Worm (Caenorhabditis elegans) whole organism, L4 larva: ENCODE measurements around the gene fmo-4.
A peak's percentile ranks its signal among the peaks of the same experiment; 100 is the strongest.

Experiments
- F26F4.8 ChIP-seq: fragments of 200-800 bp; sonication (Bioruptor generic); conservative IDR thresholded peaks from 2 replicates; pipeline ENCODE4 v1.3.6; 2022; ENCODE audit warnings: missing genetic modification characterization, missing compliant biosample characterization
- F49E8.2 ChIP-seq: sonication (generic microtip); optimal IDR thresholded peaks from 2 replicates; lab custom pipeline; 2016; ENCODE audit warnings: missing compliant biosample characterization, mild to moderate bottlenecking, missing genetic modification characterization, borderline replicate concordance
- R02D3.7 ChIP-seq: fragments of 150-350 bp; sonication (generic microtip); optimal IDR thresholded peaks from 3 replicates; lab custom pipeline; 2014; ENCODE audit warnings: missing biosample characterization, missing genetic modification characterization
- T26A8.4 ChIP-seq: fragments of 200-800 bp; sonication (Bioruptor generic); IDR thresholded peaks from 2 replicates; pipeline ENCODE4 v1.3.6; 2022; ENCODE audit warnings: missing genetic modification characterization, missing compliant biosample characterization
- Y105C5A.15 ChIP-seq: fragments of 200-800 bp; sonication (Bioruptor generic); IDR thresholded peaks from 2 replicates; pipeline ENCODE4 v1.3.6; 2022; ENCODE audit warnings: missing genetic modification characterization, missing compliant biosample characterization
- Y48G9A.11 ChIP-seq: fragments of 200-800 bp; sonication (Bioruptor generic); IDR thresholded peaks from 2 replicates; pipeline ENCODE4 v1.3.6; 2022; ENCODE audit warnings: missing genetic modification reagents, missing genetic modification characterization, missing compliant biosample characterization
- Y5F2A.4 ChIP-seq: fragments of 200-800 bp; sonication (Bioruptor generic); optimal IDR thresholded peaks from 2 replicates; lab custom pipeline; 2018; ENCODE audit warnings: mild to moderate bottlenecking, missing genetic modification characterization, missing compliant biosample characterization
- ZK546.5 ChIP-seq, 2 experiments: sonication (generic microtip); optimal IDR thresholded peaks; 2 replicates each; lab custom pipeline; 2017; ENCODE audit warnings: missing biosample characterization in 2 of 2, missing genetic modification characterization in 2 of 2
- ama-1 ChIP-seq: fragments of 150-350 bp; optimal IDR thresholded peaks from 2 replicates; lab custom pipeline; 2014; ENCODE audit warnings: inconsistent platforms, mixed read lengths
- arid-1 ChIP-seq: fragments of 200-800 bp; sonication (Bioruptor generic); conservative IDR thresholded peaks from 2 replicates; pipeline ENCODE4 v1.3.6; 2022; ENCODE audit warnings: missing genetic modification reagents, missing genetic modification characterization, missing compliant biosample characterization
- cey-2 ChIP-seq: sonication (generic microtip); optimal IDR thresholded peaks from 3 replicates; lab custom pipeline; 2017; ENCODE audit warnings: missing genetic modification characterization, mild to moderate bottlenecking, missing compliant biosample characterization, antibody characterized with exemption, borderline replicate concordance; ENCODE audit not compliant: insufficient read depth
- daf-8 ChIP-seq: fragments of 200-800 bp; sonication (Bioruptor generic); IDR thresholded peaks from 2 replicates; pipeline ENCODE4 v1.3.6; 2022; ENCODE audit warnings: missing genetic modification characterization, missing compliant biosample characterization
- dmd-6 ChIP-seq: fragments of 200-800 bp; sonication (Bioruptor generic); IDR thresholded peaks from 2 replicates; pipeline ENCODE4 v1.3.6; 2022; ENCODE audit warnings: missing genetic modification reagents, missing genetic modification characterization, missing compliant biosample characterization
- dmd-8 ChIP-seq: fragments of 200-800 bp; sonication (Bioruptor generic); IDR thresholded peaks from 2 replicates; pipeline ENCODE4 v1.3.6; 2022; ENCODE audit warnings: missing genetic modification characterization, missing compliant biosample characterization
- dpl-1 ChIP-seq: fragments of 150-350 bp; optimal IDR thresholded peaks from 2 replicates; lab custom pipeline; 2014; ENCODE audit warnings: missing biosample characterization, missing genetic modification reagents, missing genetic modification characterization
- egl-43 ChIP-seq: fragments of 200-800 bp; sonication (Bioruptor generic); IDR thresholded peaks from 2 replicates; pipeline ENCODE4 v1.3.6; 2022; ENCODE audit warnings: missing genetic modification reagents, missing genetic modification characterization, missing compliant biosample characterization
- hif-1 ChIP-seq, 2 experiments: sonication (generic microtip); optimal IDR thresholded peaks; 2 replicates each; lab custom pipeline; 2016 to 2017; ENCODE audit warnings: missing compliant biosample characterization in 2 of 2, missing genetic modification characterization in 2 of 2, missing genetic modification reagents in 2 of 2, missing genotype in 2 of 2, mild to moderate bottlenecking in 1 of 2
- hlh-11 ChIP-seq: fragments of 200-800 bp; sonication (Bioruptor generic); optimal IDR thresholded peaks from 2 replicates; lab custom pipeline; 2018; ENCODE audit warnings: mild to moderate bottlenecking, missing genetic modification characterization, missing compliant biosample characterization
- hlh-30 ChIP-seq: sonication (generic microtip); optimal IDR thresholded peaks from 2 replicates; lab custom pipeline; 2017; ENCODE audit warnings: antibody characterized with exemption, mild to moderate bottlenecking, missing genetic modification characterization, missing compliant biosample characterization; ENCODE audit not compliant: insufficient read depth
- jun-1 ChIP-seq: fragments of 150-350 bp; optimal IDR thresholded peaks from 2 replicates; lab custom pipeline; 2014; ENCODE audit warnings: missing biosample characterization, missing genetic modification reagents, missing genetic modification characterization
- lim-7 ChIP-seq: fragments of 200-800 bp; sonication (Bioruptor generic); IDR thresholded peaks from 2 replicates; pipeline ENCODE4 v1.3.6; 2022; ENCODE audit warnings: missing genetic modification characterization, missing compliant biosample characterization
- lin-1 ChIP-seq: fragments of 200-800 bp; sonication (Bioruptor generic); IDR thresholded peaks from 2 replicates; pipeline ENCODE4 v1.3.6; 2022; ENCODE audit warnings: missing genetic modification reagents, missing genetic modification characterization, missing compliant biosample characterization
- lin-29 ChIP-seq: fragments of 200-800 bp; sonication (Bioruptor generic); IDR thresholded peaks from 2 replicates; pipeline ENCODE4 v1.3.6; 2022; ENCODE audit warnings: missing genetic modification reagents, missing genetic modification characterization, missing compliant biosample characterization
- lin-39 ChIP-seq: fragments of 150-350 bp; optimal IDR thresholded peaks from 2 replicates; lab custom pipeline; 2014; ENCODE audit warnings: missing biosample characterization, missing genetic modification reagents, missing genetic modification characterization
- lsy-2 ChIP-seq, 2 experiments: fragments of 150-350 bp in 1 of 2; sonication (generic microtip) in 1 of 2; optimal IDR thresholded peaks; 2 replicates each; lab custom pipeline; 2014 to 2017; ENCODE audit warnings: missing biosample characterization in 2 of 2, missing genetic modification characterization in 2 of 2
- madf-5 ChIP-seq, 2 experiments: fragments of 200-800 bp; sonication (Bioruptor generic); IDR thresholded peaks; 2 replicates each; pipeline ENCODE4 v1.3.6; 2022; ENCODE audit warnings: missing compliant biosample characterization in 2 of 2, missing genetic modification characterization in 2 of 2
- madf-9 ChIP-seq: fragments of 200-800 bp; sonication (Bioruptor generic); conservative IDR thresholded peaks from 2 replicates; pipeline ENCODE4 v1.3.6; 2022; ENCODE audit warnings: missing genetic modification reagents, missing genetic modification characterization, missing compliant biosample characterization
- mdt-29 ChIP-seq: fragments of 200-800 bp; sonication (Bioruptor generic); IDR thresholded peaks from 2 replicates; pipeline ENCODE4 v1.3.6; 2022; ENCODE audit warnings: missing genetic modification reagents, missing genetic modification characterization, missing compliant biosample characterization
- mes-2 ChIP-seq: sonication (generic microtip); optimal IDR thresholded peaks from 2 replicates; lab custom pipeline; 2016; ENCODE audit warnings: missing genotype, mild to moderate bottlenecking, missing genetic modification characterization, missing compliant biosample characterization; ENCODE audit not compliant: poor library complexity, severe bottlenecking
- nhr-10 ChIP-seq: fragments of 150-350 bp; optimal IDR thresholded peaks from 2 replicates; lab custom pipeline; 2014; ENCODE audit warnings: missing biosample characterization, missing genetic modification characterization
- nhr-11 ChIP-seq: fragments of 150-350 bp; optimal IDR thresholded peaks from 2 replicates; lab custom pipeline; 2014; ENCODE audit warnings: missing biosample characterization, missing genetic modification characterization
- nhr-111 ChIP-seq: fragments of 200-800 bp; sonication (Bioruptor generic); optimal IDR thresholded peaks from 2 replicates; lab custom pipeline; 2018; ENCODE audit warnings: mild to moderate bottlenecking, missing genetic modification characterization, missing compliant biosample characterization
- nhr-25 ChIP-seq: sonication (generic microtip); optimal IDR thresholded peaks from 2 replicates; lab custom pipeline; 2017; ENCODE audit warnings: missing genetic modification characterization, mild to moderate bottlenecking, missing compliant biosample characterization, antibody characterized with exemption, moderate library complexity, borderline replicate concordance; ENCODE audit not compliant: insufficient read depth
- nhr-41 ChIP-seq: fragments of 200-800 bp; sonication (Bioruptor generic); IDR thresholded peaks from 2 replicates; pipeline ENCODE4 v1.3.6; 2022; ENCODE audit warnings: missing genetic modification reagents, missing genetic modification characterization, missing compliant biosample characterization
- nhr-77 ChIP-seq: fragments of 150-350 bp; optimal IDR thresholded peaks from 2 replicates; lab custom pipeline; 2014; ENCODE audit warnings: missing biosample characterization, missing genetic modification characterization
- pha-4 ChIP-seq, 2 experiments: fragments of 150-350 bp in 1 of 2; fragments of 200-800 bp in 1 of 2; sonication (Bioruptor generic) in 1 of 2; IDR thresholded peaks in 1 of 2; optimal IDR thresholded peaks in 1 of 2; 2 replicates each; pipeline versions ENCODE4 v1.3.6 to Lab custom; 2014 to 2022; ENCODE audit warnings: missing genetic modification characterization in 2 of 2, missing genetic modification reagents in 2 of 2, missing biosample characterization in 1 of 2, missing compliant biosample characterization in 1 of 2
- php-3 ChIP-seq: fragments of 200-800 bp; sonication (Bioruptor generic); IDR thresholded peaks from 2 replicates; pipeline ENCODE4 v1.3.6; 2022; ENCODE audit warnings: missing genetic modification reagents, missing genetic modification characterization, missing compliant biosample characterization
- skn-1 ChIP-seq: fragments of 150-350 bp; optimal IDR thresholded peaks from 2 replicates; lab custom pipeline; 2014; ENCODE audit warnings: missing biosample characterization, missing genetic modification characterization
- snpc-4 ChIP-seq: fragments of 150-350 bp; optimal IDR thresholded peaks from 2 replicates; lab custom pipeline; 2014; ENCODE audit warnings: missing biosample characterization, missing genetic modification characterization
- spr-1 ChIP-seq: sonication (generic microtip); optimal IDR thresholded peaks from 2 replicates; lab custom pipeline; 2016; ENCODE audit warnings: mild to moderate bottlenecking, missing genetic modification characterization, missing compliant biosample characterization
- tra-1 ChIP-seq: fragments of 200-800 bp; sonication (Bioruptor generic); IDR thresholded peaks from 2 replicates; pipeline ENCODE4 v1.3.6; 2022; ENCODE audit warnings: missing genetic modification reagents, missing genetic modification characterization, missing compliant biosample characterization
- zfp-2 ChIP-seq: sonication (generic microtip); optimal IDR thresholded peaks from 2 replicates; lab custom pipeline; 2016; ENCODE audit warnings: mild to moderate bottlenecking, missing genetic modification characterization, missing compliant biosample characterization
- zfp-3 ChIP-seq: fragments of 200-800 bp; sonication (Bioruptor generic); conservative IDR thresholded peaks from 2 replicates; pipeline ENCODE4 v1.3.6; 2022; ENCODE audit warnings: missing genetic modification reagents, missing genetic modification characterization, missing compliant biosample characterization
- ztf-7 ChIP-seq: fragments of 150-350 bp; optimal IDR thresholded peaks from 2 replicates; lab custom pipeline; 2014; ENCODE audit warnings: missing biosample characterization, missing genetic modification characterization

The fmo-4 gene

ce11 chrV:13655202-13655764 is 48.8 kb upstream of the fmo-4 start (continued):
- TF ChIP-seq nhr-25, result peak; percentile 69
- TF ChIP-seq zfp-2 (tag; lab: Kevin White, UChicago), result no peak
- no peak for TF ChIP-seq egl-43
- TF ChIP-seq T26A8.4 (GFP tag; lab: Robert Waterston, UW), result no peak
- peak; percentile 4 for TF ChIP-seq nhr-111 (GFP tag; lab: Kevin White, UChicago)
- TF ChIP-seq lim-7 (GFP tag; lab: Robert Waterston, UW), result no peak
- peak; percentile 51 to 77 for TF ChIP-seq lsy-2 (tag; optimal IDR thresholded peaks at IDR 0.05; lab: Kevin White, UChicago)

- TF ChIP-seq hlh-11 (peak; percentile 9), dmd-6 (GFP tag; lab: Robert Waterston, UW) (peak; percentile 42; the same call in 1 of the 2 replicates), Y5F2A.4 (GFP tag; lab: Kevin White, UChicago) (no peak), skn-1 (tag; lab: Kevin White, UChicago) (no peak), jun-1 (tag; lab: Kevin White, UChicago) (no peak)
- TF ChIP-seq, all 104 proteins: peak for 2
These were observed 47.9 kb upstream of the fmo-4 start for ce11 chrV:13654394-13654792.

ce11 chrV:13653713-13654393 is 47.4 kb upstream of the fmo-4 start, which contains the start of gene lpin-1:
Gene lpin-1, minus strand, starts transcription at chrV:13654129.
- TF ChIP-seq F49E8.2 (no peak), mes-2 (tag; lab: Kevin White, UChicago) (peak; percentile 6), daf-8 (GFP tag; lab: Robert Waterston, UW) (no peak), nhr-10 (tag; lab: Kevin White, UChicago) (no peak), ama-1 (no peak), nhr-41 (GFP tag; lab: Robert Waterston, UW) (peak; percentile 53; the same call in 1 of the 2 replicates), php-3 (no peak), R02D3.7 (tag; lab: Kevin White, UChicago) (no peak), F26F4.8 (GFP tag; lab: Robert Waterston, UW) (no peak), pha-4 (GFP tag; IDR thresholded peaks at IDR 0.05; lab: Robert Waterston, UW) (no peak), pha-4 (tag; optimal IDR thresholded peaks at IDR 0.05; lab: Kevin White, UChicago) (no peak), lim-7 (GFP tag; lab: Robert Waterston, UW) (no peak), lin-39 (tag; lab: Kevin White, UChicago) (no peak), lin-29 (GFP tag; lab: Robert Waterston, UW) (no peak), spr-1 (tag; lab: Kevin White, UChicago) (no peak), snpc-4 (no peak), nhr-77 (tag; lab: Kevin White, UChicago) (peak; percentile 35), zfp-3 (GFP tag; lab: Robert Waterston, UW) (0 out of 2 replicates have a peak, but pooled peaks have one; percentile 28), hlh-30 (peak; percentile 20), ztf-7 (no peak), ZK546.5 (tag; optimal IDR thresholded peaks at IDR 0.05; lab: Kevin White, UChicago) (no peak), Y48G9A.11 (GFP tag; lab: Robert Waterston, UW) (no peak), tra-1 (GFP tag; lab: Robert Waterston, UW) (no peak; the same call in 1 of the 2 replicates), hif-1 (tag; optimal IDR thresholded peaks at IDR 0.05; lab: Kevin White, UChicago) (peak in 1 of 2 experiments; percentile 38), dpl-1 (no peak), arid-1 (GFP tag; lab: Robert Waterston, UW) (no peak), Y105C5A.15 (GFP tag; lab: Robert Waterston, UW) (no peak), egl-43 (no peak), madf-9 (GFP tag; lab: Robert Waterston, UW) (no peak), nhr-11 (tag; lab: Kevin White, UChicago) (no peak), mdt-29 (GFP tag; lab: Robert Waterston, UW) (no peak; the same call in 1 of the 2 replicates), cey-2 (no peak), madf-5 (GFP tag; IDR thresholded peaks at IDR 0.05; lab: Robert Waterston, UW) (no peak), lin-1 (GFP tag; lab: Robert Waterston, UW) (no peak), dmd-8 (GFP tag; lab: Robert Waterston, UW) (no peak)
